Worm (Caenorhabditis elegans): ENCODE data around the gene Y39B6A.5.

ce11 chrV:19153244-19153643, 5.4 kb downstream of the Y39B6A.5 start:
- TF ChIP-seq nhr-237 (tag; optimal IDR thresholded peaks at IDR 0.05) (no peak), snpc-4 (tag; optimal IDR thresholded peaks at IDR 0.05) (no peak), unc-39 (tag; optimal IDR thresholded peaks at IDR 0.05) (no peak), ces-1 (GFP tag; optimal IDR thresholded peaks at IDR 0.05) (no peak), unc-120 (tag; optimal IDR thresholded peaks at IDR 0.05; ENCODE audit: poor library complexity, severe bottlenecking) (no peak), nhr-28 (tag; optimal IDR thresholded peaks at IDR 0.05) (no peak), pha-4 (tag; optimal IDR thresholded peaks at IDR 0.05) (peak; percentile 47), ztf-11 (tag; optimal IDR thresholded peaks at IDR 0.05) (no peak), elt-3 (tag; optimal IDR thresholded peaks at IDR 0.05) (no peak), unc-62 (GFP tag; optimal IDR thresholded peaks at IDR 0.05) (no peak), elt-1 (tag; optimal IDR thresholded peaks at IDR 0.05; ENCODE audit: borderline replicate concordance, insufficient read depth) (no peak), mep-1 (tag; optimal IDR thresholded peaks at IDR 0.05) (no peak), sptf-1 (tag; optimal IDR thresholded peaks at IDR 0.05) (no peak), M03D4.4 (tag; optimal IDR thresholded peaks at IDR 0.05) (no peak)
